Worm (Caenorhabditis elegans) whole organism, mixed stage, embryonic: Measurements from ENCODE around the gene C07A9.10.

Source experiments
- cnd-1 ChIP-seq: fragments of 200-800 bp; sonication (Bioruptor generic); optimal IDR thresholded peaks from 2 replicates; lab custom pipeline; 2018; ENCODE audit warnings: mild to moderate bottlenecking, missing genetic modification characterization, missing compliant biosample characterization
- elt-3 ChIP-seq: fragments of 150-350 bp; optimal IDR thresholded peaks from 2 replicates; lab custom pipeline; 2014; ENCODE audit warnings: missing biosample characterization, missing genetic modification characterization
- nhr-237 ChIP-seq: fragments of 150-350 bp; optimal IDR thresholded peaks from 2 replicates; lab custom pipeline; 2014; ENCODE audit warnings: missing biosample characterization, missing genetic modification characterization
- unc-62 ChIP-seq: fragments of 150-350 bp; optimal IDR thresholded peaks from 2 replicates; lab custom pipeline; 2014; ENCODE audit warnings: missing biosample characterization, missing genetic modification reagents, missing genetic modification characterization
- ztf-11 ChIP-seq: fragments of 150-350 bp; optimal IDR thresholded peaks from 2 replicates; lab custom pipeline; 2014; ENCODE audit warnings: missing biosample characterization, missing genetic modification characterization

DNA sequence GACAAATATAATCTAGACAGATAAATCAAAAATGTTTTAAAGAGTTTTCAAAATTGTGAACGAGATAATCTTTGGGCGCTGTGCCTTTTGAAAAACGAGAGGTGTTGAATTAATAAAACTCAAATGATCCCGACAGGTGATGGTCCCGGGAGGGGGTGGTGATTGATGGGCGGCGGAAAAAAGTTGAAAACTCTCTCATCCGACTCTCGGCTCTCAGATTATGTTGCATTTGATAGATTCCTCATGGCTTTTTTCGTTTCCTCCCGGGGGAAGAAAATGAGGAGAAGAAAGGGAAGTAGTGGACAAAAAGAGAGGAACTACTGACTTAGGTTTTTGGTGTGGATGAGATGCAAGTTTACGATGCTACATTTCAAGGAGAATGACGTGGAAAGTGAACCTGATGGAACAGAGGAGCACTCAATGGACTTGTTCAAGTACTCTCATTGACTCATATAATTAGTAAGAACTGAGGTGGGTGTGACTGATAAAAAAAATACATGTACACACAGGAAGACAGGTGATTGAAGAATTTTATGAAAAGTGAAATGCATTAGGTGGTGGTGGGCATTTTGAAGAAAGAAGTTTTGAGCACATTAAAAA, 45.6 kb upstream of the C07A9.10 start:
- TF ChIP-seq elt-3 (tag; lab: Kevin White, UChicago), result no peak
- no peak for TF ChIP-seq nhr-237 (tag; lab: Kevin White, UChicago)
- TF ChIP-seq ztf-11 (tag; lab: Kevin White, UChicago), result no peak
- TF ChIP-seq cnd-1 (tag; lab: Kevin White, UChicago), result no peak
- peak; percentile 69 for TF ChIP-seq unc-62
